Worm (Caenorhabditis elegans) whole organism, L2 larva: ENCODE data around the gene ugt-9.

ENCODE experiments used
- C34F6.9 ChIP-seq: fragments of 150-350 bp; optimal IDR thresholded peaks from 2 replicates; lab custom pipeline; 2014; ENCODE audit warnings: missing biosample characterization, missing genetic modification characterization
- Y55F3AM.14 ChIP-seq: fragments of 200-800 bp; sonication (Bioruptor generic); optimal IDR thresholded peaks from 2 replicates; lab custom pipeline; 2018; ENCODE audit warnings: mild to moderate bottlenecking, missing genetic modification characterization, missing compliant biosample characterization
- ZK546.5 ChIP-seq: sonication (generic microtip); optimal IDR thresholded peaks from 2 replicates; lab custom pipeline; 2017; ENCODE audit warnings: missing biosample characterization, missing genetic modification characterization
- aly-2 ChIP-seq: fragments of 150-350 bp; optimal IDR thresholded peaks from 2 replicates; lab custom pipeline; 2014; ENCODE audit warnings: missing biosample characterization, missing genetic modification characterization
- ama-1 ChIP-seq: fragments of 150-350 bp; optimal IDR thresholded peaks from 2 replicates; lab custom pipeline; 2018; ENCODE audit warnings: inconsistent platforms
- ceh-16 ChIP-seq: fragments of 150-350 bp; optimal IDR thresholded peaks from 2 replicates; lab custom pipeline; 2014; ENCODE audit warnings: missing biosample characterization, missing genetic modification characterization
- ceh-82 ChIP-seq: fragments of 150-350 bp; optimal IDR thresholded peaks from 2 replicates; lab custom pipeline; 2014; ENCODE audit warnings: missing biosample characterization, missing genetic modification characterization
- crh-2 ChIP-seq: sonication (generic microtip); optimal IDR thresholded peaks from 2 replicates; lab custom pipeline; 2017; ENCODE audit warnings: missing biosample characterization, missing genetic modification characterization
- egl-27 ChIP-seq: sonication (generic microtip); optimal IDR thresholded peaks from 3 replicates; lab custom pipeline; 2017; ENCODE audit warnings: missing biosample characterization, missing genetic modification reagents, missing genetic modification characterization
- elt-1 ChIP-seq: fragments of 150-350 bp; optimal IDR thresholded peaks from 2 replicates; lab custom pipeline; 2014; ENCODE audit warnings: missing biosample characterization, missing genetic modification characterization
- elt-3 ChIP-seq: sonication (generic microtip); optimal IDR thresholded peaks from 2 replicates; lab custom pipeline; 2017; ENCODE audit warnings: missing biosample characterization, missing genetic modification characterization
- fos-1 ChIP-seq: fragments of 150-350 bp; optimal IDR thresholded peaks from 2 replicates; lab custom pipeline; 2014; ENCODE audit warnings: missing biosample characterization, missing genetic modification characterization
- gmeb-1 ChIP-seq: fragments of 150-350 bp; optimal IDR thresholded peaks from 2 replicates; lab custom pipeline; 2014; ENCODE audit warnings: missing biosample characterization, missing genetic modification characterization
- lin-11 ChIP-seq: fragments of 150-350 bp; sonication (generic microtip); optimal IDR thresholded peaks from 2 replicates; lab custom pipeline; 2014; ENCODE audit warnings: missing biosample characterization, missing genetic modification characterization, inconsistent platforms, mixed read lengths
- lin-13 ChIP-seq: fragments of 150-350 bp; optimal IDR thresholded peaks from 2 replicates; lab custom pipeline; 2014; ENCODE audit warnings: missing biosample characterization, missing genetic modification reagents, missing genetic modification characterization
- lin-39 ChIP-seq: fragments of 150-350 bp; optimal IDR thresholded peaks from 2 replicates; lab custom pipeline; 2014; ENCODE audit warnings: missing biosample characterization, missing genetic modification reagents, missing genetic modification characterization
- lsy-2 ChIP-seq, 2 experiments: fragments of 150-350 bp in 1 of 2; sonication (generic microtip) in 1 of 2; optimal IDR thresholded peaks; 2 replicates each; lab custom pipeline; 2014 to 2017; ENCODE audit warnings: missing biosample characterization in 2 of 2, missing genetic modification characterization in 2 of 2
- mbf-1 ChIP-seq: sonication (generic microtip); optimal IDR thresholded peaks from 2 replicates; lab custom pipeline; 2017; ENCODE audit warnings: missing biosample characterization, missing genetic modification characterization
- nhr-10 ChIP-seq: sonication (generic microtip); optimal IDR thresholded peaks from 2 replicates; lab custom pipeline; 2017; ENCODE audit warnings: missing biosample characterization, missing genetic modification characterization
- nhr-11 ChIP-seq: fragments of 150-350 bp; optimal IDR thresholded peaks from 2 replicates; lab custom pipeline; 2014; ENCODE audit warnings: missing biosample characterization, missing genetic modification characterization
- nhr-23 ChIP-seq: fragments of 150-350 bp; optimal IDR thresholded peaks from 2 replicates; lab custom pipeline; 2014; ENCODE audit warnings: missing biosample characterization, missing genetic modification reagents, missing genetic modification characterization
- nhr-237 ChIP-seq: fragments of 150-350 bp; optimal IDR thresholded peaks from 2 replicates; lab custom pipeline; 2014; ENCODE audit warnings: missing biosample characterization, missing genetic modification characterization
- nhr-25 ChIP-seq: fragments of 150-350 bp; sonication (generic microtip); optimal IDR thresholded peaks from 3 replicates; lab custom pipeline; 2014; ENCODE audit warnings: missing biosample characterization, missing genetic modification characterization
- nhr-6 ChIP-seq: fragments of 150-350 bp; optimal IDR thresholded peaks from 2 replicates; lab custom pipeline; 2014; ENCODE audit warnings: missing biosample characterization, missing genetic modification characterization
- peb-1 ChIP-seq: fragments of 150-350 bp; optimal IDR thresholded peaks from 2 replicates; lab custom pipeline; 2014; ENCODE audit warnings: missing biosample characterization, missing genetic modification characterization
- skn-1 ChIP-seq: sonication (generic microtip); optimal IDR thresholded peaks from 2 replicates; lab custom pipeline; 2017; ENCODE audit warnings: missing biosample characterization, missing genetic modification characterization
- sma-3 ChIP-seq: sonication (generic microtip); optimal IDR thresholded peaks from 2 replicates; lab custom pipeline; 2016; ENCODE audit warnings: missing genetic modification reagents, missing genetic modification characterization, missing compliant biosample characterization
- sma-9 ChIP-seq, 2 experiments: fragments of 150-350 bp in 1 of 2; sonication (generic microtip) in 1 of 2; optimal IDR thresholded peaks; 2 replicates each; lab custom pipeline; 2014 to 2016; ENCODE audit warnings: missing genetic modification characterization in 2 of 2, mild to moderate bottlenecking in 1 of 2, missing biosample characterization in 1 of 2, missing compliant biosample characterization in 1 of 2, missing genetic modification reagents in 1 of 2, moderate library complexity in 1 of 2
- snpc-4 ChIP-seq: fragments of 150-350 bp; optimal IDR thresholded peaks from 2 replicates; lab custom pipeline; 2014; ENCODE audit warnings: missing biosample characterization, missing genetic modification characterization
- unc-55 ChIP-seq: fragments of 150-350 bp; sonication (generic microtip); optimal IDR thresholded peaks from 3 replicates; lab custom pipeline; 2014; ENCODE audit warnings: missing biosample characterization, missing genetic modification reagents, missing genetic modification characterization
- unc-62 ChIP-seq: fragments of 150-350 bp; optimal IDR thresholded peaks from 2 replicates; lab custom pipeline; 2014; ENCODE audit warnings: missing biosample characterization, missing genetic modification reagents, missing genetic modification characterization
- zag-1 ChIP-seq: fragments of 150-350 bp; optimal IDR thresholded peaks from 2 replicates; lab custom pipeline; 2014; ENCODE audit warnings: missing biosample characterization, missing genetic modification characterization
- ztf-1 ChIP-seq: fragments of 200-800 bp; sonication (Bioruptor generic); conservative IDR thresholded peaks from 2 replicates; pipeline ENCODE4 v1.3.6; 2022; ENCODE audit warnings: missing genetic modification characterization, missing compliant biosample characterization
- ztf-11 ChIP-seq: sonication (generic microtip); optimal IDR thresholded peaks from 2 replicates; lab custom pipeline; 2017; ENCODE audit warnings: missing biosample characterization, missing genetic modification characterization
- ztf-4 ChIP-seq: fragments of 150-350 bp; optimal IDR thresholded peaks from 2 replicates; lab custom pipeline; 2014; ENCODE audit warnings: missing biosample characterization, missing genetic modification characterization

The ugt-9 gene

ce11 chrV:4895744-4896143, at the start of gene ugt-9:
TSS of gene ugt-9 (plus strand) at chrV:4896048.
- TF ChIP-seq lin-11 (tag; lab: Kevin White, UChicago) (no peak), sma-3 (GFP tag; lab: Kevin White, UChicago) (peak; percentile 51), ceh-16 (no peak), sma-9 (GFP tag; optimal IDR thresholded peaks at IDR 0.05; lab: Kevin White, UChicago) (peak; percentile 84), sma-9 (tag; optimal IDR thresholded peaks at IDR 0.05; lab: Kevin White, UChicago) (no peak), ama-1 (lab: Kevin White, UChicago) (no peak), lsy-2 (tag; optimal IDR thresholded peaks at IDR 0.05; lab: Kevin White, UChicago) (no peak), ztf-4 (tag; lab: Kevin White, UChicago) (no peak), nhr-11 (tag; lab: Kevin White, UChicago) (no peak), nhr-25 (tag; lab: Kevin White, UChicago) (peak; percentile 64), egl-27 (tag; lab: Kevin White, UChicago) (no peak), ztf-1 (GFP tag; lab: Robert Waterston, UW) (no peak)

- TF ChIP-seq peb-1 (no peak), egl-27 (tag; lab: Kevin White, UChicago) (no peak), zag-1 (no peak), elt-1 (tag; lab: Kevin White, UChicago) (no peak), lsy-2 (tag; optimal IDR thresholded peaks at IDR 0.05; lab: Kevin White, UChicago) (no peak), ZK546.5 (no peak), ztf-11 (tag; lab: Kevin White, UChicago) (no peak), crh-2 (no peak), nhr-10 (tag; lab: Kevin White, UChicago) (no peak), ceh-16 (no peak), gmeb-1 (tag; lab: Kevin White, UChicago) (no peak), lin-39 (tag; lab: Kevin White, UChicago) (no peak), snpc-4 (tag; lab: Kevin White, UChicago) (no peak), lin-11 (tag; lab: Kevin White, UChicago) (no peak), nhr-6 (tag; lab: Kevin White, UChicago) (no peak), aly-2 (tag; lab: Kevin White, UChicago) (no peak), nhr-23 (tag; lab: Kevin White, UChicago) (no peak)
- TF ChIP-seq, all 48 proteins: peak for 0
These were observed 49.3 kb upstream of the ugt-9 start for ce11 chrV:4846507-4846906.

- peak; percentile 21 for TF ChIP-seq fos-1 (tag; lab: Kevin White, UChicago)
- TF ChIP-seq C34F6.9 (tag; lab: Kevin White, UChicago): peak; percentile 43
- no peak for TF ChIP-seq crh-2
- peak; percentile 19 for TF ChIP-seq gmeb-1 (tag; lab: Kevin White, UChicago)
- TF ChIP-seq skn-1: peak; percentile 29
- TF ChIP-seq sma-9 (GFP tag; optimal IDR thresholded peaks at IDR 0.05; lab: Kevin White, UChicago): peak; percentile 12
- no peak for TF ChIP-seq sma-9 (tag; optimal IDR thresholded peaks at IDR 0.05; lab: Kevin White, UChicago)
These were observed 48.4 kb upstream of the ugt-9 start, which contains the start of gene abhd-5.1 for ce11 chrV:4847424-4847823. TSS of gene abhd-5.1 (plus strand) at chrV:4847653.

- no peak for TF ChIP-seq aly-2 (tag; lab: Kevin White, UChicago)
- no peak for TF ChIP-seq ceh-82 (tag; lab: Kevin White, UChicago)
- TF ChIP-seq unc-62 (GFP tag; lab: Kevin White, UChicago): no peak
- no peak for TF ChIP-seq nhr-6 (tag; lab: Kevin White, UChicago)
- no peak for TF ChIP-seq ztf-4 (tag; lab: Kevin White, UChicago)
- TF ChIP-seq elt-3 (tag; lab: Kevin White, UChicago): no peak
- no peak for TF ChIP-seq mbf-1 (tag; lab: Kevin White, UChicago)
- no peak for TF ChIP-seq ztf-11 (tag; lab: Kevin White, UChicago)
- TF ChIP-seq ztf-1 (GFP tag; lab: Robert Waterston, UW): no peak
- TF ChIP-seq Y55F3AM.14 (GFP tag; lab: Kevin White, UChicago): no peak
- no peak for TF ChIP-seq lin-13 (GFP tag; lab: Kevin White, UChicago)
- no peak for TF ChIP-seq nhr-237 (tag; lab: Kevin White, UChicago)
- no peak for TF ChIP-seq unc-55 (GFP tag; lab: Kevin White, UChicago)
- no peak for TF ChIP-seq lin-11 (tag; lab: Kevin White, UChicago)
These were observed 45.4 kb upstream of the ugt-9 start for ce11 chrV:4850446-4850845.
